Worm (Caenorhabditis elegans) whole organism, L3 larva: Measurements from ENCODE around the gene ccdc-47.

Experiments used
- ama-1 ChIP-seq: fragments of 150-350 bp; optimal IDR thresholded peaks from 2 replicates; lab custom pipeline; 2018
- ceh-82 ChIP-seq: fragments of 150-350 bp; optimal IDR thresholded peaks from 2 replicates; lab custom pipeline; 2014; ENCODE audit warnings: missing biosample characterization, missing genetic modification characterization
- egl-27 ChIP-seq: sonication (generic microtip); optimal IDR thresholded peaks from 4 replicates; lab custom pipeline; 2017; ENCODE audit warnings: missing biosample characterization, missing genetic modification reagents, missing genetic modification characterization
- elt-2 ChIP-seq: sonication (generic microtip); optimal IDR thresholded peaks from 2 replicates; lab custom pipeline; 2016; ENCODE audit warnings: missing genetic modification reagents, mild to moderate bottlenecking, missing genetic modification characterization, missing compliant biosample characterization
- fkh-10 ChIP-seq: sonication (generic microtip); optimal IDR thresholded peaks from 2 replicates; lab custom pipeline; 2017; ENCODE audit warnings: missing biosample characterization, missing genetic modification reagents, missing genetic modification characterization
- lin-39 ChIP-seq: fragments of 150-350 bp; optimal IDR thresholded peaks from 2 replicates; lab custom pipeline; 2018; ENCODE audit warnings: missing biosample characterization, missing genetic modification reagents, missing genetic modification characterization
- nhr-12 ChIP-seq: fragments of 150-350 bp; optimal IDR thresholded peaks from 2 replicates; lab custom pipeline; 2014; ENCODE audit warnings: missing biosample characterization, missing genetic modification characterization
- nhr-28 ChIP-seq: fragments of 150-350 bp; optimal IDR thresholded peaks from 2 replicates; lab custom pipeline; 2014; ENCODE audit warnings: missing biosample characterization, missing genetic modification characterization
- nhr-76 ChIP-seq: fragments of 150-350 bp; sonication (generic microtip); optimal IDR thresholded peaks from 5 replicates; lab custom pipeline; 2014; ENCODE audit warnings: missing biosample characterization, missing genetic modification characterization
- nhr-77 ChIP-seq: fragments of 150-350 bp; optimal IDR thresholded peaks from 2 replicates; lab custom pipeline; 2014; ENCODE audit warnings: missing biosample characterization, missing genetic modification characterization
- pha-4 ChIP-seq: fragments of 150-350 bp; optimal IDR thresholded peaks from 2 replicates; lab custom pipeline; 2014; ENCODE audit warnings: missing biosample characterization, missing genetic modification reagents, missing genetic modification characterization
- skn-1 ChIP-seq: fragments of 150-350 bp; optimal IDR thresholded peaks from 2 replicates; lab custom pipeline; 2014; ENCODE audit warnings: missing biosample characterization, missing genetic modification characterization
- unc-39 ChIP-seq: sonication (generic microtip); optimal IDR thresholded peaks from 4 replicates; lab custom pipeline; 2017; ENCODE audit warnings: missing biosample characterization, missing genetic modification characterization

DNA sequence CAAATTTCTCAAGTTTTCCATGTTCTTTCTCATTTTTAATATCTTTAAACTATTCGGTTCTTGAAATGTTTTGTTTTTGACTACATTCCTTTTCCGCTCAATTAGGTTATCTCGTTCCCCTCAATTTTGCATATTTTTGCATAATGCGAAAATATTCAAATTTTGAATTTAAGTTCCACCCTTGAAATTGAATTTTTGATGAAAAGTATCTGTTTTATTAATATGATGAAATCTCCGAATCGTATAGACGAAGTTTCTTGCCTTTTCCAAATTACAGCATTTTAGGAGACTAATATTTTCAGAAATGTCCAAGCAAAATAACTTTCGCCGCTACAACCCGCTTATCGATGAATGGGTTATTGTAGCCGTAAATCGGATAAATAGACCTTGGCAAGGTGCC, 1.8 kb downstream of the ccdc-47 start, which contains the start of gene ZK1058.3:
- TF ChIP-seq nhr-12 (tag; lab: Kevin White, UChicago) (no peak), nhr-76 (tag; lab: Kevin White, UChicago) (no peak), unc-39 (tag; lab: Kevin White, UChicago) (no peak), lin-39 (no peak), egl-27 (no peak), elt-2 (tag; lab: Kevin White, UChicago) (no peak), ceh-82 (no peak), pha-4 (no peak), nhr-28 (no peak), nhr-77 (tag; lab: Kevin White, UChicago) (no peak), ama-1 (lab: Kevin White, UChicago) (no peak), fkh-10 (no peak), skn-1 (tag; lab: Kevin White, UChicago) (no peak)
